Fruit fly (Drosophila melanogaster) whole organism, embryonic: Measurements from ENCODE around the gene Muted.

ENCODE experiments used
- B-H1 ChIP-seq: fragments of 200-800 bp; sonication (Bioruptor generic); IDR thresholded peaks from 3 replicates; pipeline ENCODE4 v1.3.6; 2022; ENCODE audit warnings: missing biosample characterization, missing genetic modification characterization
- C15 ChIP-seq: fragments of 200-800 bp; sonication (Bioruptor generic); IDR thresholded peaks from 3 replicates; pipeline ENCODE4 v1.3.6; 2022; ENCODE audit warnings: missing biosample characterization, missing genetic modification characterization
- CG11560 ChIP-seq: fragments of 200-800 bp; sonication (Bioruptor generic); IDR thresholded peaks from 3 replicates; pipeline ENCODE4 v1.3.6; 2022; ENCODE audit warnings: missing biosample characterization, missing genetic modification characterization
- CG12219 ChIP-seq: fragments of 200-800 bp; sonication (Bioruptor generic); optimal IDR thresholded peaks from 3 replicates; lab custom pipeline; 2018; ENCODE audit warnings: missing biosample characterization, mild to moderate bottlenecking, missing genetic modification characterization
- CG12942 ChIP-seq: fragments of 200-800 bp; sonication (Bioruptor generic); optimal IDR thresholded peaks from 3 replicates; lab custom pipeline; 2016; ENCODE audit warnings: missing biosample characterization, missing genetic modification characterization
- CG14710 ChIP-seq: fragments of 200-800 bp; sonication (Bioruptor generic); optimal IDR thresholded peaks from 3 replicates; lab custom pipeline; 2019; ENCODE audit warnings: missing biosample characterization, mild to moderate bottlenecking, missing genetic modification characterization, moderate library complexity
- CG15514 ChIP-seq: fragments of 200-800 bp; sonication (Bioruptor generic); optimal IDR thresholded peaks from 3 replicates; lab custom pipeline; 2017; ENCODE audit warnings: missing biosample characterization, missing genetic modification characterization, mild to moderate bottlenecking, moderate library complexity, missing genetic modification reagents
- CG17802 ChIP-seq: fragments of 200-800 bp; sonication (Bioruptor generic); optimal IDR thresholded peaks from 2 replicates; lab custom pipeline; 2018; ENCODE audit warnings: missing biosample characterization, mild to moderate bottlenecking, missing genetic modification characterization, moderate library complexity
- CG1792 ChIP-seq: fragments of 200-800 bp; sonication (Bioruptor generic); optimal IDR thresholded peaks from 2 replicates; lab custom pipeline; 2016; ENCODE audit warnings: missing biosample characterization, missing genetic modification characterization
- CG18262 ChIP-seq: fragments of 200-800 bp; optimal IDR thresholded peaks from 3 replicates; lab custom pipeline; 2019; ENCODE audit warnings: missing biosample characterization, mild to moderate bottlenecking, missing genetic modification characterization, moderate library complexity
- CG2129 ChIP-seq: fragments of 200-800 bp; sonication (Bioruptor generic); IDR thresholded peaks from 2 replicates; pipeline ENCODE4 v1.3.6; 2022; ENCODE audit warnings: missing biosample characterization, missing genetic modification characterization; ENCODE audit not compliant: partially characterized antibody
- CG2678 ChIP-seq: fragments of 200-800 bp; sonication (Bioruptor generic); optimal IDR thresholded peaks from 3 replicates; lab custom pipeline; 2019; ENCODE audit warnings: missing biosample characterization, mild to moderate bottlenecking, missing genetic modification characterization, moderate library complexity
- CG3065 ChIP-seq: fragments of 200-800 bp; sonication (Bioruptor generic); optimal IDR thresholded peaks from 2 replicates; lab custom pipeline; 2016; ENCODE audit warnings: missing biosample characterization, missing genetic modification characterization
- CG4360 ChIP-seq: fragments of 200-800 bp; sonication (Bioruptor generic); IDR thresholded peaks from 2 replicates; pipeline ENCODE4 v1.3.6; 2022; ENCODE audit warnings: missing biosample characterization, missing genetic modification characterization
- CG4854 ChIP-seq: fragments of 200-800 bp; sonication (Bioruptor generic); optimal IDR thresholded peaks from 2 replicates; lab custom pipeline; 2016; ENCODE audit warnings: missing biosample characterization, missing genetic modification characterization, inconsistent platforms
- CG8388 ChIP-seq: fragments of 200-800 bp; sonication (Bioruptor generic); optimal IDR thresholded peaks from 2 replicates; lab custom pipeline; 2019; ENCODE audit warnings: missing biosample characterization, mild to moderate bottlenecking, missing genetic modification characterization, moderate library complexity
- CG8765 ChIP-seq: fragments of 200-800 bp; sonication (Bioruptor generic); IDR thresholded peaks from 2 replicates; pipeline ENCODE4 v1.3.6; 2022; ENCODE audit warnings: missing biosample characterization, missing genetic modification characterization
- CG8924 ChIP-seq: fragments of 200-800 bp; optimal IDR thresholded peaks from 3 replicates; lab custom pipeline; 2019; ENCODE audit warnings: missing biosample characterization, mild to moderate bottlenecking, missing genetic modification characterization, moderate library complexity
- CG8944 ChIP-seq: fragments of 200-800 bp; sonication (Bioruptor generic); optimal IDR thresholded peaks from 3 replicates; lab custom pipeline; 2016; ENCODE audit warnings: missing biosample characterization, missing genetic modification characterization
- CG9727 ChIP-seq: fragments of 200-800 bp; sonication (Bioruptor generic); optimal IDR thresholded peaks from 3 replicates; lab custom pipeline; 2017; ENCODE audit warnings: missing biosample characterization, mild to moderate bottlenecking, missing genetic modification characterization
- CG9876 ChIP-seq: fragments of 200-800 bp; sonication (Bioruptor generic); optimal IDR thresholded peaks from 2 replicates; lab custom pipeline; 2016; ENCODE audit warnings: missing biosample characterization, missing genetic modification characterization
- CoRest ChIP-seq: fragments of 200-800 bp; sonication (Bioruptor generic); optimal IDR thresholded peaks from 3 replicates; lab custom pipeline; 2018; ENCODE audit warnings: missing biosample characterization, mild to moderate bottlenecking, missing genetic modification characterization, moderate library complexity
- D ChIP-seq, 2 experiments: fragments of 200-800 bp in 1 of 2; fragments of >200 bp in 1 of 2; sonication (Bioruptor generic) in 1 of 2; optimal IDR thresholded peaks; 2 replicates in 1 of 2; 3 replicates in 1 of 2; lab custom pipeline; 2017; ENCODE audit warnings: mild to moderate bottlenecking in 1 of 2, missing biosample characterization in 1 of 2, missing genetic modification characterization in 1 of 2, missing genetic modification reagents in 1 of 2
- D19A ChIP-seq: fragments of 200-800 bp; optimal IDR thresholded peaks from 3 replicates; lab custom pipeline; 2019; ENCODE audit warnings: missing biosample characterization, mild to moderate bottlenecking, missing genetic modification characterization, moderate library complexity
- Dip2 ChIP-seq: fragments of 200-800 bp; sonication (Bioruptor generic); IDR thresholded peaks from 2 replicates; pipeline ENCODE4 v1.3.6; 2022; ENCODE audit warnings: missing biosample characterization, missing genetic modification characterization
- Eip74EF ChIP-seq, 2 experiments: fragments of 200-800 bp in 1 of 2; fragments of >200 bp in 1 of 2; sonication (Bioruptor generic) in 1 of 2; optimal IDR thresholded peaks; 2 replicates each; lab custom pipeline; 2017 to 2019; ENCODE audit warnings: missing biosample characterization in 2 of 2, missing genetic modification characterization in 2 of 2, mild to moderate bottlenecking in 1 of 2, moderate library complexity in 1 of 2
- Ets97D ChIP-seq: fragments of 200-800 bp; sonication (Bioruptor generic); optimal IDR thresholded peaks from 3 replicates; lab custom pipeline; 2016; ENCODE audit warnings: missing biosample characterization, missing genetic modification characterization
- Hr78 ChIP-seq, 2 experiments: fragments of 200-800 bp in 1 of 2; fragments of >200 bp in 1 of 2; sonication (Bioruptor generic) in 1 of 2; optimal IDR thresholded peaks; 2 replicates each; lab custom pipeline; 2017 to 2019; ENCODE audit warnings: missing biosample characterization in 2 of 2, missing genetic modification characterization in 2 of 2, mild to moderate bottlenecking in 1 of 2, moderate library complexity in 1 of 2
- Hsf ChIP-seq: fragments of 200-800 bp; sonication (Bioruptor generic); optimal IDR thresholded peaks from 3 replicates; lab custom pipeline; 2016; ENCODE audit warnings: missing biosample characterization, missing genetic modification characterization
- NC2α ChIP-seq: fragments of 200-800 bp; sonication (Bioruptor generic); optimal IDR thresholded peaks from 2 replicates; lab custom pipeline; 2016; ENCODE audit warnings: missing biosample characterization, missing genetic modification characterization
- Neu2 ChIP-seq: fragments of 200-800 bp; sonication (Bioruptor generic); optimal IDR thresholded peaks from 3 replicates; lab custom pipeline; 2016; ENCODE audit warnings: missing biosample characterization, missing genetic modification characterization, borderline replicate concordance
- Opbp ChIP-seq: fragments of 200-800 bp; sonication (Bioruptor generic); IDR thresholded peaks from 3 replicates; pipeline ENCODE4 v1.3.6; 2022; ENCODE audit warnings: missing biosample characterization, missing genetic modification characterization; ENCODE audit not compliant: partially characterized antibody
- Optix ChIP-seq: fragments of 200-800 bp; sonication (Bioruptor generic); IDR thresholded peaks from 3 replicates; pipeline ENCODE4 v1.3.6; 2022; ENCODE audit warnings: missing biosample characterization, missing genetic modification characterization
- Poxn ChIP-seq: fragments of 200-800 bp; sonication (Bioruptor generic); IDR thresholded peaks from 2 replicates; pipeline ENCODE4 v1.3.6; 2022; ENCODE audit warnings: missing biosample characterization, missing genetic modification characterization
- Six4 ChIP-seq: fragments of 200-800 bp; sonication (Bioruptor generic); optimal IDR thresholded peaks from 2 replicates; lab custom pipeline; 2016; ENCODE audit warnings: missing biosample characterization, missing genetic modification characterization
- bab2 ChIP-seq: fragments of 200-800 bp; sonication (Bioruptor generic); optimal IDR thresholded peaks from 2 replicates; lab custom pipeline; 2016; ENCODE audit warnings: missing biosample characterization, missing genetic modification characterization
- bsh ChIP-seq, 2 experiments: fragments of 200-800 bp; sonication (Bioruptor generic); optimal IDR thresholded peaks; 2 replicates each; lab custom pipeline; 2017 to 2018; ENCODE audit warnings: mild to moderate bottlenecking in 2 of 2, missing biosample characterization in 2 of 2, missing genetic modification characterization in 2 of 2, moderate library complexity in 1 of 2
- cad ChIP-seq: fragments of >200 bp; optimal IDR thresholded peaks from 2 replicates; lab custom pipeline; 2017; ENCODE audit warnings: missing biosample characterization, missing genetic modification characterization
- dimm ChIP-seq: fragments of 200-800 bp; sonication (Bioruptor generic); IDR thresholded peaks from 2 replicates; pipeline ENCODE4 v1.3.6; 2022; ENCODE audit warnings: missing biosample characterization, missing genetic modification characterization
- her ChIP-seq: fragments of 200-800 bp; sonication (Bioruptor generic); optimal IDR thresholded peaks from 2 replicates; lab custom pipeline; 2016; ENCODE audit warnings: missing biosample characterization, missing genetic modification characterization
- ind ChIP-seq: fragments of 200-800 bp; sonication (Bioruptor generic); optimal IDR thresholded peaks from 3 replicates; lab custom pipeline; 2016; ENCODE audit warnings: missing biosample characterization, missing genetic modification characterization
- jumu ChIP-seq: fragments of 200-800 bp; sonication (Bioruptor generic); optimal IDR thresholded peaks from 3 replicates; lab custom pipeline; 2016; ENCODE audit warnings: missing biosample characterization, missing genetic modification characterization
- lilli ChIP-seq: fragments of 200-800 bp; sonication (Bioruptor generic); optimal IDR thresholded peaks from 3 replicates; lab custom pipeline; 2016; ENCODE audit warnings: missing biosample characterization, missing genetic modification characterization
- nerfin-1 ChIP-seq: fragments of 200-800 bp; sonication (Bioruptor generic); optimal IDR thresholded peaks from 3 replicates; lab custom pipeline; 2019; ENCODE audit warnings: missing biosample characterization, mild to moderate bottlenecking, missing genetic modification characterization, moderate library complexity
- nerfin-2 ChIP-seq: fragments of 200-800 bp; sonication (Bioruptor generic); IDR thresholded peaks from 2 replicates; pipeline ENCODE4 v1.3.6; 2022; ENCODE audit warnings: missing biosample characterization, missing genetic modification characterization; ENCODE audit not compliant: partially characterized antibody
- sqz ChIP-seq: fragments of 200-800 bp; sonication (Bioruptor generic); optimal IDR thresholded peaks from 3 replicates; lab custom pipeline; 2018; ENCODE audit warnings: missing biosample characterization, mild to moderate bottlenecking, missing genetic modification characterization
- sr ChIP-seq: fragments of 200-800 bp; sonication (Bioruptor generic); IDR thresholded peaks from 3 replicates; pipeline ENCODE4 v1.3.6; 2022; ENCODE audit warnings: missing biosample characterization, missing genetic modification characterization
- tio ChIP-seq: fragments of 200-800 bp; sonication (Bioruptor generic); optimal IDR thresholded peaks from 2 replicates; lab custom pipeline; 2017; ENCODE audit warnings: missing biosample characterization, missing genetic modification characterization, inconsistent platforms

Muted gene

DNA sequence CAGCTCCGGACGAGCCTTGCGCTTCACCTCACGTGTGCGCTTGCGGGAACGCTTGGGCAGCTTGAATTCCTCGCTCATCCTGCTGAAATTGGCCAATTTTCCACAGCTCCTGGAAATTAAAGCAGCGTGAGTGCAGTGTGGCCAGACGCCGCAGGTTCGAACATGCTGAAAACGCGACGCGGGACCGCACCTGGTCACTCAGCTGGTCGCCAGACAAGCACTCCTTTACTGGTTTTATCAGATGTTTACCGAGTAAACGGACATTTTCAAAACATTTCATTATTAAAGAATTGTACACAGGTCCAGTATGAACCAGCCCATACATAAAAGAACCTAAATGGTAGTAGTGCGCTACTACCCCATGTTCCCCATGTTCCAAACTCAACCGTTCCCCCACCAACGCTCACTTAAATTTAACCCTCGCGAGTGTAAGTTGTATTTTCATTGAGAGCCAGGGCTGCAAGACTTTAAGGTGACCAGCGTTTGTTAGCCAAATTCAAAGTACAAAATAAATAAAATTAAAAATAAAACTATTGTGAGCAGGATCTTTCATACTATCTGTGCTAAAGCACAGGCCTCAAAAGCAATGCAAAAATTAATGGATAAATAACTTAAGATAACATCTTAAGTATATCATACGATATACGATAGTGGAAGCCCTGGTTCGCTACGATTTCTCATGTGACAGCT is at the start of gene Muted, which contains the start of the genes JMJD6 and CG7071:
Gene Muted, plus strand, starts transcription at position 403 of the 690 bp plus-strand sequence.
Gene JMJD6, minus strand, starts transcription at position 154 of the 690 bp plus-strand sequence.
Gene CG7071, plus strand, starts transcription at position 403 of the 690 bp plus-strand sequence.
- TF ChIP-seq bsh (GFP tag; optimal IDR thresholded peaks at IDR 0.05; lab: Kevin White, UChicago) = peak in 1 of 2 experiments; percentile 91
- TF ChIP-seq Neu2 (GFP tag; lab: Kevin White, UChicago) = no peak
- peak; percentile 93 for TF ChIP-seq ind (GFP tag; lab: Kevin White, UChicago)
- peak; percentile 76 for TF ChIP-seq CG17802 (tag; lab: Kevin White, UChicago)
- TF ChIP-seq CG9727 (GFP tag; lab: Kevin White, UChicago) = peak; percentile 89
- peak in 1 of 2 experiments; percentile 62 for TF ChIP-seq Eip74EF (GFP tag; optimal IDR thresholded peaks at IDR 0.05; lab: Kevin White, UChicago)
- peak; percentile 86 for TF ChIP-seq tio (GFP tag; lab: Kevin White, UChicago)
- TF ChIP-seq Ets97D (GFP tag; lab: Kevin White, UChicago) = peak; percentile 87
- TF ChIP-seq Optix (GFP tag; lab: Robert Waterston, UW) = peak; percentile 88
- peak; percentile 86 for TF ChIP-seq B-H1 (GFP tag; lab: Robert Waterston, UW)
- peak; percentile 82 for TF ChIP-seq CG8924
- TF ChIP-seq jumu = peak; percentile 88
- peak; percentile 23 for TF ChIP-seq D (optimal IDR thresholded peaks at IDR 0.05; lab: Kevin White, UChicago)
- peak; percentile 70 for TF ChIP-seq D (GFP tag; optimal IDR thresholded peaks at IDR 0.05; lab: Kevin White, UChicago)
- TF ChIP-seq NC2α = peak; percentile 32
- TF ChIP-seq CG8944 (GFP tag; lab: Kevin White, UChicago) = peak; percentile 85
- TF ChIP-seq CG9876 (GFP tag; lab: Kevin White, UChicago) = peak; percentile 63
- TF ChIP-seq C15 (GFP tag; lab: Robert Waterston, UW) = peak; percentile 74
- TF ChIP-seq CG1792 (GFP tag; lab: Kevin White, UChicago) = peak; percentile 65
- TF ChIP-seq CG2129 (GFP tag; lab: Robert Waterston, UW) = peak; percentile 79
- TF ChIP-seq nerfin-1 (tag; lab: Kevin White, UChicago) = peak; percentile 88
- TF ChIP-seq Hr78 (GFP tag; optimal IDR thresholded peaks at IDR 0.05; lab: Kevin White, UChicago) = peak in 1 of 2 experiments; percentile 52
- peak; percentile 77 for TF ChIP-seq sqz (GFP tag; lab: Kevin White, UChicago)
- TF ChIP-seq CG8388 = peak; percentile 87
- peak; percentile 55; the same call in 1 of the 3 replicates for TF ChIP-seq sr
- TF ChIP-seq bab2 (GFP tag; lab: Kevin White, UChicago) = peak; percentile 89
- peak; percentile 76 for TF ChIP-seq CG18262 (tag; lab: Kevin White, UChicago)
- TF ChIP-seq Hsf (GFP tag; lab: Kevin White, UChicago) = peak; percentile 95
- TF ChIP-seq CG14710 (tag; lab: Kevin White, UChicago) = peak; percentile 94
- peak; percentile 55; the same call in 1 of the 2 replicates for TF ChIP-seq CG4360
- peak; percentile 94 for TF ChIP-seq CoRest (tag; lab: Kevin White, UChicago)
- peak; percentile 92 for TF ChIP-seq CG4854 (GFP tag; lab: Kevin White, UChicago)
- peak; percentile 71 for TF ChIP-seq CG12219 (GFP tag; lab: Kevin White, UChicago)
- peak; percentile 53; the same call in 1 of the 2 replicates for TF ChIP-seq nerfin-2 (GFP tag; lab: Robert Waterston, UW)
- TF ChIP-seq CG12942 = peak; percentile 89
- TF ChIP-seq cad = no peak
- TF ChIP-seq CG3065 = peak; percentile 78
- TF ChIP-seq CG15514 (GFP tag; lab: Kevin White, UChicago) = peak; percentile 92
- peak; percentile 92 for TF ChIP-seq CG2678
- peak; percentile 40; the same call in 1 of the 2 replicates for TF ChIP-seq Dip2
- peak; percentile 30 for TF ChIP-seq her (GFP tag; lab: Kevin White, UChicago)
- TF ChIP-seq D19A (tag; lab: Kevin White, UChicago) = peak; percentile 70
- peak; percentile 60; the same call in 1 of the 3 replicates for TF ChIP-seq Opbp (GFP tag; lab: Robert Waterston, UW)
- TF ChIP-seq dimm (GFP tag; lab: Robert Waterston, UW) = peak; percentile 64; the same call in 1 of the 2 replicates
- TF ChIP-seq Six4 (GFP tag; lab: Kevin White, UChicago) = peak; percentile 89
- peak; percentile 71 for TF ChIP-seq CG11560
- peak; percentile 90 for TF ChIP-seq CG8765 (GFP tag; lab: Robert Waterston, UW)
- peak; percentile 97 for TF ChIP-seq lilli
- TF ChIP-seq Poxn (GFP tag; lab: Robert Waterston, UW) = peak; percentile 76
